Fruit fly (Drosophila melanogaster): ENCODE results near the gene CG5011.

CG5011 gene

dm6 chr2L:1169867-1170415 is 30.5 kb upstream of the CG5011 start, which contains the start of the genes CG31922 and Plap (continued):
- TF ChIP-seq CG11504 (tag; optimal IDR thresholded peaks at IDR 0.05) (no peak), chn (GFP tag; optimal IDR thresholded peaks at IDR 0.05) (peak; percentile 72), CG17359 (tag; optimal IDR thresholded peaks at IDR 0.05) (peak; percentile 40), zfh2 (GFP tag; optimal IDR thresholded peaks at IDR 0.05) (peak; percentile 84), ftz-f1 (GFP tag; optimal IDR thresholded peaks at IDR 0.05) (peak; percentile 68), CG12942 (GFP tag; optimal IDR thresholded peaks at IDR 0.05) (peak; percentile 60), maf-S (GFP tag; optimal IDR thresholded peaks at IDR 0.05) (peak; percentile 19), cwo (GFP tag; optimal IDR thresholded peaks at IDR 0.05) (peak; percentile 6), CG12769 (tag; optimal IDR thresholded peaks at IDR 0.05) (no peak), CG8281 (tag; optimal IDR thresholded peaks at IDR 0.05) (peak; percentile 36), Hmx (GFP tag; optimal IDR thresholded peaks at IDR 0.05) (peak; percentile 46), Camta (GFP tag; optimal IDR thresholded peaks at IDR 0.05) (peak; percentile 51), ind (GFP tag; optimal IDR thresholded peaks at IDR 0.05) (peak; percentile 75), slbo (GFP tag; IDR thresholded peaks at IDR 0.05) (peak; percentile 80), gcm2 (GFP tag; optimal IDR thresholded peaks at IDR 0.05) (no peak), lola (GFP tag; optimal IDR thresholded peaks at IDR 0.05) (peak in 1 of 3 experiments; percentile 67), CG10147 (GFP tag; optimal IDR thresholded peaks at IDR 0.05) (peak; percentile 76), CG12659 (GFP tag; optimal IDR thresholded peaks at IDR 0.05) (peak; percentile 82), CG18764 (GFP tag; optimal IDR thresholded peaks at IDR 0.05) (peak; percentile 66), CG32532 (GFP tag; IDR thresholded peaks at IDR 0.05) (peak; percentile 60), CG30020 (tag; optimal IDR thresholded peaks at IDR 0.05) (peak; percentile 68), D19A (tag; optimal IDR thresholded peaks at IDR 0.05) (no peak), fu2 (GFP tag; optimal IDR thresholded peaks at IDR 0.05) (peak; percentile 27), Dll (GFP tag; IDR thresholded peaks at IDR 0.05; ENCODE audit: partially characterized antibody) (peak; percentile 96), CG1233 (GFP tag; optimal IDR thresholded peaks at IDR 0.05) (peak; percentile 34), vvl (GFP tag; IDR thresholded peaks at IDR 0.05) (peak; percentile 25; the same call in 1 of the 2 replicates), CG10654 (GFP tag; optimal IDR thresholded peaks at IDR 0.05) (peak; percentile 50), CG9609 (GFP tag; optimal IDR thresholded peaks at IDR 0.05) (peak; percentile 27), CG8290 (GFP tag; optimal IDR thresholded peaks at IDR 0.05) (no peak), CG8290 (tag; optimal IDR thresholded peaks at IDR 0.05) (peak in 1 of 2 experiments; percentile 19), H2.0 (GFP tag; IDR thresholded peaks at IDR 0.05) (peak; percentile 48), tgo (GFP tag; IDR thresholded peaks at IDR 0.05) (peak; percentile 61; the same call in 1 of the 3 replicates), caup (GFP tag; optimal IDR thresholded peaks at IDR 0.05; ENCODE audit: severe bottlenecking) (peak; percentile 14), CG3847 (GFP tag; IDR thresholded peaks at IDR 0.05) (peak; percentile 78), Antp (GFP tag; optimal IDR thresholded peaks at IDR 0.05) (peak; percentile 57), CG1647 (GFP tag; optimal IDR thresholded peaks at IDR 0.05) (peak; percentile 69), chif (GFP tag; optimal IDR thresholded peaks at IDR 0.05) (peak; percentile 34 to 53), wor (GFP tag; IDR thresholded peaks at IDR 0.05) (no peak), lilli (GFP tag; optimal IDR thresholded peaks at IDR 0.05) (peak; percentile 87), HLH4C (GFP tag; IDR thresholded peaks at IDR 0.05; ENCODE audit: partially characterized antibody) (peak; percentile 79), her (GFP tag; optimal IDR thresholded peaks at IDR 0.05) (peak; percentile 9), CG33213 (GFP tag; optimal IDR thresholded peaks at IDR 0.05) (peak; percentile 57), tx (GFP tag; optimal IDR thresholded peaks at IDR 0.05) (peak; percentile 41), CG10431 (GFP tag; optimal IDR thresholded peaks at IDR 0.05) (peak; percentile 23), CG17568 (GFP tag; optimal IDR thresholded peaks at IDR 0.05) (no peak), CG9215 (GFP tag; IDR thresholded peaks at IDR 0.05) (peak; percentile 78), CG18599 (GFP tag; optimal IDR thresholded peaks at IDR 0.05) (peak; percentile 60), btn (GFP tag; optimal IDR thresholded peaks at IDR 0.05) (no peak), Dref (GFP tag; IDR thresholded peaks at IDR 0.05) (peak; percentile 66), Ravus (GFP tag; IDR thresholded peaks at IDR 0.05) (no peak)

Data from whole organism, embryonic.